Worm (Caenorhabditis elegans): ENCODE measurements around the gene C08F1.11.

The C08F1.11 gene

ce11 chrII:1736353-1736752 is 48.3 kb downstream of the C08F1.11 start, which contains the start of gene ceh-83:
TSS of gene ceh-83 (minus strand) at chrII:1736533.
- no peak for TF ChIP-seq lir-3 (tag; optimal IDR thresholded peaks at IDR 0.05; ENCODE audit: poor library complexity)
- no peak for TF ChIP-seq ztf-4 (tag; optimal IDR thresholded peaks at IDR 0.05)
- no peak for TF ChIP-seq ztf-11 (tag; optimal IDR thresholded peaks at IDR 0.05)
- TF ChIP-seq F16B12.6 (tag; optimal IDR thresholded peaks at IDR 0.05): no peak
- TF ChIP-seq C04F5.9 (tag; optimal IDR thresholded peaks at IDR 0.05): no peak
- TF ChIP-seq efl-1 (optimal IDR thresholded peaks at IDR 0.05): peak; percentile 57 to 68
- peak; percentile 36 to 94 for TF ChIP-seq efl-1 (GFP tag; optimal IDR thresholded peaks at IDR 0.05 in 1 of 2)
- TF ChIP-seq sup-37 (GFP tag; optimal IDR thresholded peaks at IDR 0.05): no peak
- TF ChIP-seq lin-14 (GFP tag; optimal IDR thresholded peaks at IDR 0.05): peak; percentile 80
- peak; percentile 59 for TF ChIP-seq nhr-85 (tag)
- peak; percentile 50 for TF ChIP-seq rnt-1 (tag; optimal IDR thresholded peaks at IDR 0.05)
- no peak for TF ChIP-seq tlp-1 (tag; optimal IDR thresholded peaks at IDR 0.05)
- TF ChIP-seq dpl-1 (GFP tag; optimal IDR thresholded peaks at IDR 0.05): peak in 2 of 3 experiments; percentile 16 to 34
- peak; percentile 19 for TF ChIP-seq nhr-20 (tag; optimal IDR thresholded peaks at IDR 0.05)
- no peak for TF ChIP-seq alr-1 (tag; optimal IDR thresholded peaks at IDR 0.05; ENCODE audit: borderline replicate concordance)
- TF ChIP-seq lin-35 (GFP tag; optimal IDR thresholded peaks at IDR 0.05): peak; percentile 2 to 64
- TF ChIP-seq vab-15 (tag; optimal IDR thresholded peaks at IDR 0.05): no peak

ce11 chrII:1735145-1735544 is 49.6 kb downstream of the C08F1.11 start:
- TF ChIP-seq fkh-10 (GFP tag; optimal IDR thresholded peaks at IDR 0.05) (no peak), mdl-1 (tag; optimal IDR thresholded peaks at IDR 0.05) (no peak), mep-1 (tag; optimal IDR thresholded peaks at IDR 0.05) (no peak), jun-1 (tag; optimal IDR thresholded peaks at IDR 0.05) (no peak), zag-1 (tag; optimal IDR thresholded peaks at IDR 0.05) (no peak), nhr-76 (tag; optimal IDR thresholded peaks at IDR 0.05) (no peak), hpl-2 (GFP tag; optimal IDR thresholded peaks at IDR 0.05) (no peak), vab-15 (tag; optimal IDR thresholded peaks at IDR 0.05) (no peak), ceh-82 (tag; optimal IDR thresholded peaks at IDR 0.05) (no peak), blmp-1 (tag; optimal IDR thresholded peaks at IDR 0.05) (no peak), dsc-1 (tag; optimal IDR thresholded peaks at IDR 0.05) (no peak), nhr-237 (tag; optimal IDR thresholded peaks at IDR 0.05) (no peak), Y116A8C.19 (tag; optimal IDR thresholded peaks at IDR 0.05; ENCODE audit: borderline replicate concordance) (no peak), nhr-11 (tag; optimal IDR thresholded peaks at IDR 0.05) (no peak), snpc-4 (tag; optimal IDR thresholded peaks at IDR 0.05) (no peak), lsy-2 (tag; optimal IDR thresholded peaks at IDR 0.05) (no peak)

Data from whole organism, L1 larva.